Worm (Caenorhabditis elegans) whole organism, early embryonic: ENCODE results near the gene pifk-1.

Experiments
- B0310.2 ChIP-seq: sonication (generic microtip); optimal IDR thresholded peaks from 2 replicates; lab custom pipeline; 2016; ENCODE audit warnings: mild to moderate bottlenecking, missing genetic modification characterization, missing compliant biosample characterization
- F13C5.2 ChIP-seq: sonication (generic microtip); optimal IDR thresholded peaks from 2 replicates; lab custom pipeline; 2017; ENCODE audit warnings: mild to moderate bottlenecking, missing genetic modification characterization, inconsistent platforms, missing compliant biosample characterization
- aly-1 ChIP-seq: sonication (generic microtip); optimal IDR thresholded peaks from 2 replicates; lab custom pipeline; 2016; ENCODE audit warnings: missing genetic modification characterization, missing compliant biosample characterization
- ama-1 ChIP-seq: fragments of 150-350 bp; optimal IDR thresholded peaks from 2 replicates; lab custom pipeline; 2014
- ceh-13 ChIP-seq: fragments of 200-800 bp; sonication (Bioruptor generic); optimal IDR thresholded peaks from 2 replicates; lab custom pipeline; 2018; ENCODE audit warnings: mild to moderate bottlenecking, missing genetic modification characterization, missing compliant biosample characterization
- ceh-36 ChIP-seq: sonication (generic microtip); optimal IDR thresholded peaks from 2 replicates; lab custom pipeline; 2016; ENCODE audit warnings: missing genetic modification characterization, inconsistent platforms, missing compliant biosample characterization
- ets-7 ChIP-seq: sonication (generic microtip); optimal IDR thresholded peaks from 2 replicates; lab custom pipeline; 2016; ENCODE audit warnings: missing genotype, missing genetic modification characterization, missing compliant biosample characterization
- flt-1 ChIP-seq: fragments of 200-800 bp; sonication (Bioruptor generic); IDR thresholded peaks from 2 replicates; pipeline ENCODE4 v1.3.6; 2022; ENCODE audit warnings: missing genetic modification characterization, missing compliant biosample characterization
- hmbx-1 ChIP-seq: sonication (generic microtip); optimal IDR thresholded peaks from 2 replicates; lab custom pipeline; 2016; ENCODE audit warnings: mild to moderate bottlenecking, missing genetic modification characterization, missing compliant biosample characterization
- hmg-4 ChIP-seq: fragments of 200-800 bp; sonication (Bioruptor generic); optimal IDR thresholded peaks from 2 replicates; lab custom pipeline; 2018; ENCODE audit warnings: mild to moderate bottlenecking, missing genetic modification characterization, missing compliant biosample characterization
- hnd-1 ChIP-seq: sonication (generic microtip); optimal IDR thresholded peaks from 2 replicates; lab custom pipeline; 2016; ENCODE audit warnings: missing genetic modification characterization, missing compliant biosample characterization
- pes-1 ChIP-seq: fragments of 200-800 bp; sonication (Bioruptor generic); IDR thresholded peaks from 2 replicates; pipeline ENCODE4 v1.3.6; 2022; ENCODE audit warnings: missing genetic modification reagents, missing genetic modification characterization, missing compliant biosample characterization
- scrt-1 ChIP-seq: fragments of 200-800 bp; sonication (Bioruptor generic); IDR thresholded peaks from 2 replicates; pipeline ENCODE4 v1.3.6; 2022; ENCODE audit warnings: missing genetic modification characterization, missing compliant biosample characterization
- sea-1 ChIP-seq: fragments of 200-800 bp; sonication (Bioruptor generic); conservative IDR thresholded peaks from 2 replicates; pipeline ENCODE4 v1.3.6; 2022; ENCODE audit warnings: missing genetic modification characterization, missing compliant biosample characterization
- tbx-11 ChIP-seq: fragments of 200-800 bp; sonication (Bioruptor generic); IDR thresholded peaks from 2 replicates; pipeline ENCODE4 v1.3.6; 2022; ENCODE audit warnings: missing genetic modification characterization, missing compliant biosample characterization
- tbx-37 ChIP-seq: fragments of 200-800 bp; sonication (Bioruptor generic); conservative IDR thresholded peaks from 2 replicates; pipeline ENCODE4 v1.3.6; 2022; ENCODE audit warnings: missing genetic modification reagents, missing genetic modification characterization, missing compliant biosample characterization
- tra-4 ChIP-seq: sonication (generic microtip); optimal IDR thresholded peaks from 2 replicates; lab custom pipeline; 2017; ENCODE audit warnings: missing genetic modification characterization, missing compliant biosample characterization

Gene pifk-1

DNA sequence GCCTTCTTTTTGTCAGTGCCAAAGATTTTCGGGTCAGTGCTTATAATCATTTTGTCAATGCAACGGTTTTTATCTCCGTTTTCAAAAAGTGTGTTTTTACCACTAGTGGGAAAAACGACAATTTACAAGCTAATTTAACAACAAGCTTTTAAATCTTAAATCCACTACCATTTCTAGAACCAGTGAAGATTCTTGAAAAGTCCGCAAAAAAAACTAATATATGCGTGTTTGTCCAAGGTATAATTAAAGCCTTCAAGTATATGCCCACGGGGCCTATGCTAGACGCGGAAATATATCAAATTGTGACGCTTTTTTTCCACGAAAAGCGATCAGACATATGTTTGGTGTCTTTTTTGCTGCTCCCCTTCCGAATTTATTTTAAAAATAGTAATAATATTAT is 11.7 kb downstream of the pifk-1 start:
- no peak for TF ChIP-seq hmg-4
- TF ChIP-seq ets-7 (tag; lab: Kevin White, UChicago): no peak
- no peak for TF ChIP-seq hmbx-1 (tag; lab: Kevin White, UChicago)
- no peak for TF ChIP-seq tbx-37 (GFP tag; lab: Robert Waterston, UW)
- no peak for TF ChIP-seq ceh-36
- no peak for TF ChIP-seq tbx-11 (GFP tag; lab: Robert Waterston, UW)
- no peak for TF ChIP-seq B0310.2 (tag; lab: Kevin White, UChicago)
- no peak for TF ChIP-seq tra-4 (tag; lab: Kevin White, UChicago)
- no peak for TF ChIP-seq scrt-1 (GFP tag; lab: Robert Waterston, UW)
- no peak for TF ChIP-seq ceh-13
- TF ChIP-seq aly-1: no peak
- no peak for TF ChIP-seq sea-1 (GFP tag; lab: Robert Waterston, UW)
- TF ChIP-seq hnd-1: no peak
- TF ChIP-seq pes-1 (GFP tag; lab: Robert Waterston, UW): no peak
- no peak for TF ChIP-seq ama-1
- no peak for TF ChIP-seq flt-1 (GFP tag; lab: Robert Waterston, UW)
- TF ChIP-seq F13C5.2 (tag; lab: Kevin White, UChicago): no peak

ce11 chrX:910337-910736 is 14.0 kb downstream of the pifk-1 start:
- TF ChIP-seq ceh-36: no peak
- TF ChIP-seq sea-1 (GFP tag; lab: Robert Waterston, UW): no peak
- no peak for TF ChIP-seq flt-1 (GFP tag; lab: Robert Waterston, UW)
- TF ChIP-seq ets-7 (tag; lab: Kevin White, UChicago): no peak
- TF ChIP-seq hmg-4: no peak
- TF ChIP-seq pes-1 (GFP tag; lab: Robert Waterston, UW): no peak
- TF ChIP-seq hnd-1: no peak
- TF ChIP-seq tbx-37 (GFP tag; lab: Robert Waterston, UW): no peak

ce11 chrX:902512-902911 is 21.8 kb downstream of the pifk-1 start, which contains the start of gene ZC13.10:
Gene ZC13.10 (minus strand): TSS chrX:902612.
- TF ChIP-seq tbx-37 (GFP tag; lab: Robert Waterston, UW) (no peak), scrt-1 (GFP tag; lab: Robert Waterston, UW) (no peak), hmg-4 (no peak), tra-4 (tag; lab: Kevin White, UChicago) (no peak)

- no peak for TF ChIP-seq tra-4 (tag; lab: Kevin White, UChicago)
- TF ChIP-seq scrt-1 (GFP tag; lab: Robert Waterston, UW): no peak
- no peak for TF ChIP-seq ceh-36
- TF ChIP-seq ama-1: no peak
- TF ChIP-seq F13C5.2 (tag; lab: Kevin White, UChicago): no peak
- no peak for TF ChIP-seq pes-1 (GFP tag; lab: Robert Waterston, UW)
Observed at ce11 chrX:897948-898347, 26.4 kb downstream of the pifk-1 start, which contains the start of gene mab-7. Gene mab-7 (minus strand): TSS chrX:898048.

DNA sequence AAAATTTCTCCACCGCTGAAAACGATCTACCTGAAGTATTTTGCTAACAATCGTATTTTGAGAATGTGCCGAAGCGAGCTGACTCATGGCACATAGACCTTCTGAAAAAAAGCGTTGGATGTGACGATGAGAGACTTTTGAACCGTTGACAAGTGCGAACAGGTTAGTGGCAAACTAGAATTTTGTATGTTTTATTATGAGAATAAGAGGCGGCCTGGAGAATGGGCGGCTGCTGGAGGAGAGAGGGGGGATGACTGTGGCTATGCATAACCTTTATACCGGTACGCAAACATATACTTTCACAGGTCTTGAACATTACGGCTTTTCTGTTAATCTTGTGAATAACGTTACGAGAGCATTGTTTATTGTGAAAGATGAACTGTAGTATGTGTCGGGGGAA is 36.0 kb downstream of the pifk-1 start, which contains the start of gene mam-1:
Gene mam-1, minus strand, starts transcription at position 101 of the 400 bp plus-strand sequence.
- TF ChIP-seq hmbx-1 (tag; lab: Kevin White, UChicago) (no peak), tbx-37 (GFP tag; lab: Robert Waterston, UW) (no peak), hnd-1 (no peak), B0310.2 (tag; lab: Kevin White, UChicago) (no peak), tra-4 (tag; lab: Kevin White, UChicago) (no peak), sea-1 (GFP tag; lab: Robert Waterston, UW) (no peak), aly-1 (no peak), F13C5.2 (tag; lab: Kevin White, UChicago) (no peak), ets-7 (tag; lab: Kevin White, UChicago) (no peak), hmg-4 (no peak), flt-1 (GFP tag; lab: Robert Waterston, UW) (no peak), ceh-13 (no peak), ama-1 (no peak), tbx-11 (GFP tag; lab: Robert Waterston, UW) (no peak), scrt-1 (GFP tag; lab: Robert Waterston, UW) (no peak), pes-1 (GFP tag; lab: Robert Waterston, UW) (no peak), ceh-36 (no peak)

- no peak for TF ChIP-seq ceh-36
- no peak for TF ChIP-seq B0310.2 (tag; lab: Kevin White, UChicago)
- no peak for TF ChIP-seq hmg-4
- TF ChIP-seq F13C5.2 (tag; lab: Kevin White, UChicago): no peak
- TF ChIP-seq sea-1 (GFP tag; lab: Robert Waterston, UW): no peak
- no peak for TF ChIP-seq ets-7 (tag; lab: Kevin White, UChicago)
- no peak for TF ChIP-seq scrt-1 (GFP tag; lab: Robert Waterston, UW)
- TF ChIP-seq ceh-13: no peak
- TF ChIP-seq ama-1: no peak
- no peak for TF ChIP-seq tra-4 (tag; lab: Kevin White, UChicago)
- no peak for TF ChIP-seq tbx-37 (GFP tag; lab: Robert Waterston, UW)
- TF ChIP-seq hmbx-1 (tag; lab: Kevin White, UChicago): no peak
- TF ChIP-seq pes-1 (GFP tag; lab: Robert Waterston, UW): no peak
Observed at ce11 chrX:880367-880766, 43.9 kb downstream of the pifk-1 start, which contains the start of gene ZC13.2. Gene ZC13.2 (plus strand): TSS chrX:880667.

DNA sequence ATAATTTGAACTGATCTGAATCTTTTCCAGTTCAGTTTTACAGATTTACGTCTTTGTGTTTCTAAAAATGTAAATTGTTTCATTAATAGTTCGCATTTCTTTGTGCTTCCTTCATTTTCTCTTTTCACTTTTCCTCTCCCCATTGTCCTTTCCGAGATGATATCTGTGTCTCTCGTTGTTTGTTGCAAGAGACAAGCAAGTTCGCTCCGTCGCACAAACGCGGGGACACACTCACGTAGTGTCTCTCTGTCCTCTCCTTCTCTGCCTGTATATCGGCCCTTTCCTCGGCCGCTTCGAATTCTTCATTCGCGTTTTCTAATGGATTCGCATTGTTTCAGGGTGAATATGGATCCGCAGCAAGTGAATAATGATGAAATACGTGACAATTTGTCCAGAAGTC is 47.4 kb downstream of the pifk-1 start, which contains the start of gene ZC13.1:
Gene ZC13.1, plus strand, starts transcription at position 305 of the 400 bp plus-strand sequence.
- TF ChIP-seq B0310.2 (tag; lab: Kevin White, UChicago): no peak
- peak; percentile 54 for TF ChIP-seq F13C5.2 (tag; lab: Kevin White, UChicago)
- TF ChIP-seq hmg-4: peak; percentile 62
- no peak for TF ChIP-seq tra-4 (tag; lab: Kevin White, UChicago)
- TF ChIP-seq ama-1: no peak
- TF ChIP-seq tbx-11 (GFP tag; lab: Robert Waterston, UW): no peak

- TF ChIP-seq ama-1 (no peak), scrt-1 (GFP tag; lab: Robert Waterston, UW) (no peak), B0310.2 (tag; lab: Kevin White, UChicago) (no peak), tra-4 (tag; lab: Kevin White, UChicago) (no peak), F13C5.2 (tag; lab: Kevin White, UChicago) (no peak), hnd-1 (no peak), pes-1 (GFP tag; lab: Robert Waterston, UW) (no peak), tbx-37 (GFP tag; lab: Robert Waterston, UW) (no peak), ceh-36 (no peak), flt-1 (GFP tag; lab: Robert Waterston, UW) (no peak)
Observed at ce11 chrX:873634-874033, 50.7 kb downstream of the pifk-1 start.
